Worm (Caenorhabditis elegans) whole organism, early embryonic: ENCODE measurements around the gene Y54G2A.32.

Experiments
- B0310.2 ChIP-seq: sonication (generic microtip); optimal IDR thresholded peaks from 2 replicates; lab custom pipeline; 2016; ENCODE audit warnings: mild to moderate bottlenecking, missing genetic modification characterization, missing compliant biosample characterization
- F13C5.2 ChIP-seq: sonication (generic microtip); optimal IDR thresholded peaks from 2 replicates; lab custom pipeline; 2017; ENCODE audit warnings: mild to moderate bottlenecking, missing genetic modification characterization, inconsistent platforms, missing compliant biosample characterization
- aly-1 ChIP-seq: sonication (generic microtip); optimal IDR thresholded peaks from 2 replicates; lab custom pipeline; 2016; ENCODE audit warnings: missing genetic modification characterization, missing compliant biosample characterization
- ama-1 ChIP-seq: fragments of 150-350 bp; optimal IDR thresholded peaks from 2 replicates; lab custom pipeline; 2014
- ceh-13 ChIP-seq: fragments of 200-800 bp; sonication (Bioruptor generic); optimal IDR thresholded peaks from 2 replicates; lab custom pipeline; 2018; ENCODE audit warnings: mild to moderate bottlenecking, missing genetic modification characterization, missing compliant biosample characterization
- ceh-36 ChIP-seq: sonication (generic microtip); optimal IDR thresholded peaks from 2 replicates; lab custom pipeline; 2016; ENCODE audit warnings: missing genetic modification characterization, inconsistent platforms, missing compliant biosample characterization
- ets-7 ChIP-seq: sonication (generic microtip); optimal IDR thresholded peaks from 2 replicates; lab custom pipeline; 2016; ENCODE audit warnings: missing genotype, missing genetic modification characterization, missing compliant biosample characterization
- flt-1 ChIP-seq: fragments of 200-800 bp; sonication (Bioruptor generic); IDR thresholded peaks from 2 replicates; pipeline ENCODE4 v1.3.6; 2022; ENCODE audit warnings: missing genetic modification characterization, missing compliant biosample characterization
- hmbx-1 ChIP-seq: sonication (generic microtip); optimal IDR thresholded peaks from 2 replicates; lab custom pipeline; 2016; ENCODE audit warnings: mild to moderate bottlenecking, missing genetic modification characterization, missing compliant biosample characterization
- hmg-4 ChIP-seq: fragments of 200-800 bp; sonication (Bioruptor generic); optimal IDR thresholded peaks from 2 replicates; lab custom pipeline; 2018; ENCODE audit warnings: mild to moderate bottlenecking, missing genetic modification characterization, missing compliant biosample characterization
- hnd-1 ChIP-seq: sonication (generic microtip); optimal IDR thresholded peaks from 2 replicates; lab custom pipeline; 2016; ENCODE audit warnings: missing genetic modification characterization, missing compliant biosample characterization
- pes-1 ChIP-seq: fragments of 200-800 bp; sonication (Bioruptor generic); IDR thresholded peaks from 2 replicates; pipeline ENCODE4 v1.3.6; 2022; ENCODE audit warnings: missing genetic modification reagents, missing genetic modification characterization, missing compliant biosample characterization
- scrt-1 ChIP-seq: fragments of 200-800 bp; sonication (Bioruptor generic); IDR thresholded peaks from 2 replicates; pipeline ENCODE4 v1.3.6; 2022; ENCODE audit warnings: missing genetic modification characterization, missing compliant biosample characterization
- sea-1 ChIP-seq: fragments of 200-800 bp; sonication (Bioruptor generic); conservative IDR thresholded peaks from 2 replicates; pipeline ENCODE4 v1.3.6; 2022; ENCODE audit warnings: missing genetic modification characterization, missing compliant biosample characterization
- tbx-11 ChIP-seq: fragments of 200-800 bp; sonication (Bioruptor generic); IDR thresholded peaks from 2 replicates; pipeline ENCODE4 v1.3.6; 2022; ENCODE audit warnings: missing genetic modification characterization, missing compliant biosample characterization
- tbx-37 ChIP-seq: fragments of 200-800 bp; sonication (Bioruptor generic); conservative IDR thresholded peaks from 2 replicates; pipeline ENCODE4 v1.3.6; 2022; ENCODE audit warnings: missing genetic modification reagents, missing genetic modification characterization, missing compliant biosample characterization
- tra-4 ChIP-seq: sonication (generic microtip); optimal IDR thresholded peaks from 2 replicates; lab custom pipeline; 2017; ENCODE audit warnings: missing genetic modification characterization, missing compliant biosample characterization

Y54G2A.32 gene

DNA sequence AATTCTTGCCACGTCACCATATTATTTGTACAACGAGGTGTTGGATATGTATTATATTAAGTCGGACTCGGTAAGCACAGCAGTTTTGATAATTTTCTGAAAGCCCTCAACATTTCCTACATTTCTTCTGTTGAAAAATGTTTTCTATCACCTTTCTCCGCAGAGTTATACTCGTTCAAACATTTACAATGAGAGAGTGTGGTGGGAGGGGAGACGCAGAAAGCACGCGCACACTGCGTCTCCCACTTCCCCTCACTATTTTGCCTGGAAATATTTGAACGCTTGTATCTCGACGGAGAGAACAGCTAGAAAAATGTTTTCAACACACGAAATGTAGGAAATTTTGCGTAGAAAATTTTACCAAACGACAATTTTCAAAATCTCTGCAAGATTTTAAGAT lies 39.6 kb upstream of the Y54G2A.32 start:
- TF ChIP-seq ets-7 (tag; lab: Kevin White, UChicago) (no peak), sea-1 (GFP tag; lab: Robert Waterston, UW) (no peak), hmbx-1 (tag; lab: Kevin White, UChicago) (no peak), hnd-1 (tag; lab: Kevin White, UChicago) (no peak), scrt-1 (no peak), tbx-37 (GFP tag; lab: Robert Waterston, UW) (no peak), F13C5.2 (no peak), hmg-4 (GFP tag; lab: Kevin White, UChicago) (no peak), pes-1 (GFP tag; lab: Robert Waterston, UW) (no peak), B0310.2 (tag; lab: Kevin White, UChicago) (no peak), ama-1 (lab: Kevin White, UChicago) (no peak), ceh-36 (no peak)

DNA sequence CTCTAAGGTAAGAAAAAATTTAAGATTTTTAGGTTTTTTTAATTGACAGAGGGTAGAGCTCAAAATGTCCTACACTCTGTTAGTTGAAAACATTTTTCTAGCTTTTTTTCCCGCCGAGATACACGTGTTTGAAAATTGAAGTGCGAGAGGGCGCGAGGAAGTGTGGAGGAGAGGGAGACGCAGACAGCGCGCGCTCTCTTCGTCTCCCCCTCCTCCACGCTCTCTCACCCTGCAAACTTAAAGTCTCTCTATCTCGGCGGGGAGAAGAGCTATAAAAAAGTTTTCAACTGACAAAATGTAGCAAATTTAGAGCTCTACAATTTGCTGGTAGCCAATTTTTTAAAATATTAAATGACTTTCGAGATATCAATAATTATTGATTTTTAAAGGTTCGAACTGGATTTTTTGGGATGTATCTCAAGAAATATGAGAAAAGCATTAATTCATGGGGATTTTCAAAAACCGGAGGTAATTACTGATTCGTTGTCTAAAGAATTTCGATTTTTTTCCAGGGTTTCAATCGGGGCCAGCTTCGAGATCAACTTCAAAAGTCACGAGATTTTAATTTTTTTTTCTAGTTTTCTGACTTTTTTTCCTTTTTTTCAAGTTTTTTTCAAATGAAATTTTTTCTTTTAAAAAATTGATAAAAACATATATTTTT lies 38.6 kb upstream of the Y54G2A.32 start:
- TF ChIP-seq ama-1 (lab: Kevin White, UChicago) (no peak), tbx-37 (GFP tag; lab: Robert Waterston, UW) (no peak), scrt-1 (no peak), pes-1 (GFP tag; lab: Robert Waterston, UW) (no peak), flt-1 (GFP tag; lab: Robert Waterston, UW) (no peak), ceh-36 (no peak), hmbx-1 (tag; lab: Kevin White, UChicago) (no peak), ceh-13 (no peak), hmg-4 (GFP tag; lab: Kevin White, UChicago) (no peak)

DNA sequence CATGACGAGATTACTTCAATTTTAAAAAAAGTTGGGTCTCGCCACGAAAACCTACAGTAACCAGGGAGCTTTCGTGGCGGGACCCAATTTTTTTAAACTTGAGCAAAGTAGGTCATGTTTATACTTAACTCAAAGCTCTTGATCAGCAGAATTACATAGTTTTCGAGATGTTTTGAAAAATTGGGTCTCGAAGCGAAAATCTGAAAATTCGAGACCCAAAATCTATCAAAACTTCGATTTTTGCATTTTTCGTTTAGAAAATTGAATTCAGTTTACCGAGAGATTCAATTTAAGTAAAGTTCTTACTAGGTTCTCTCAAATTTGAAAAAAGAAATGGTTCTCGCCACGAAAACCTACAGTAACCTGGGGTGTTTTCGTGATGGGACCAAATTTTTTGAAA lies 33.7 kb upstream of the Y54G2A.32 start:
- no peak for TF ChIP-seq tbx-37 (GFP tag; lab: Robert Waterston, UW)
- TF ChIP-seq ets-7 (tag; lab: Kevin White, UChicago): no peak
- TF ChIP-seq hnd-1 (tag; lab: Kevin White, UChicago): no peak

DNA sequence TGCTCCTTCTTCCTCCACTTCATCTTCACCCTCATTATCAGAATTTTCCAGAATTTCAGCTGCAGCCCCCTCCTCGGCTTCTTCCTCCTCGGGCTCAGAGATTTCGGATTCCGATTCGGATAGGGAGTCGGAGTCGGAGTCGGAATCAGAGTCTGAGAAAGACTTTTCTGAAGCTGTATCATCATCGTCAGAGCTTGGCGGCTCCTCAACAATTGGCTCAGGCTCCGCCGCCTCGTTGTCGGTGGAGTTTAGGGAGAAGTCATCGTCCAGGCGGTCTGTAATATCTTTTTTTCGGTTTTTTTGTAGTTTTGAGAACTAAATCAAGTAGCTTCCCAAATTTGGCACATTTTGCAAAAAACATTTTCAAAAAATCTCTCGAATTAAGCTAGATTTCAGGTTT lies 32.9 kb upstream of the Y54G2A.32 start:
- TF ChIP-seq sea-1 (GFP tag; lab: Robert Waterston, UW) (no peak), ama-1 (lab: Kevin White, UChicago) (no peak), hmbx-1 (tag; lab: Kevin White, UChicago) (no peak), F13C5.2 (no peak), tra-4 (no peak), B0310.2 (tag; lab: Kevin White, UChicago) (no peak), tbx-37 (GFP tag; lab: Robert Waterston, UW) (no peak), ets-7 (tag; lab: Kevin White, UChicago) (no peak), ceh-36 (no peak), hmg-4 (GFP tag; lab: Kevin White, UChicago) (no peak), aly-1 (tag; lab: Kevin White, UChicago) (no peak)

DNA sequence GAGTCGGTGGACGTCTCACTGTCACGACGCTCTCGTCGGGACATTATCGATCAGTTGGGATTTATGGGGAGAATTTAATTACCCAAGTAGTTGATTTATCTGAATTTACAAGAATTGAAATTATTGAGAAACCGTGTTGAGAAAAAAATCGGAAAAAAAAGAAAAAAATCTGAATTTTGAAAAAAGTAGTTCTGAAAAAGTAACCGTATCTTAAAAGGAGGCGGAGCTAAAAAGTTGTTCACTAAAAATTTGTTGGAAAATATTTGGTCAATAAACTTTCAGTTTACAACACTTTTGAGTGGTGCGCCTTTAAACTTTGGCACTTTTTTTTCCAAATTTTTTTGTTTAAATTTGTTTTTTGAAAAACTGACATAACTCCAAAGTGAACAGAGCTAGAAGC lies 32.1 kb upstream of the Y54G2A.32 start, which contains the start of gene Y54G2A.11:
Gene Y54G2A.11 (minus strand): TSS at position 101 of the 400 bp plus-strand sequence.
- TF ChIP-seq ceh-13: no peak
- TF ChIP-seq hmbx-1 (tag; lab: Kevin White, UChicago): no peak
- no peak for TF ChIP-seq pes-1 (GFP tag; lab: Robert Waterston, UW)
- no peak for TF ChIP-seq flt-1 (GFP tag; lab: Robert Waterston, UW)
- TF ChIP-seq hnd-1 (tag; lab: Kevin White, UChicago): no peak
- no peak for TF ChIP-seq scrt-1

DNA sequence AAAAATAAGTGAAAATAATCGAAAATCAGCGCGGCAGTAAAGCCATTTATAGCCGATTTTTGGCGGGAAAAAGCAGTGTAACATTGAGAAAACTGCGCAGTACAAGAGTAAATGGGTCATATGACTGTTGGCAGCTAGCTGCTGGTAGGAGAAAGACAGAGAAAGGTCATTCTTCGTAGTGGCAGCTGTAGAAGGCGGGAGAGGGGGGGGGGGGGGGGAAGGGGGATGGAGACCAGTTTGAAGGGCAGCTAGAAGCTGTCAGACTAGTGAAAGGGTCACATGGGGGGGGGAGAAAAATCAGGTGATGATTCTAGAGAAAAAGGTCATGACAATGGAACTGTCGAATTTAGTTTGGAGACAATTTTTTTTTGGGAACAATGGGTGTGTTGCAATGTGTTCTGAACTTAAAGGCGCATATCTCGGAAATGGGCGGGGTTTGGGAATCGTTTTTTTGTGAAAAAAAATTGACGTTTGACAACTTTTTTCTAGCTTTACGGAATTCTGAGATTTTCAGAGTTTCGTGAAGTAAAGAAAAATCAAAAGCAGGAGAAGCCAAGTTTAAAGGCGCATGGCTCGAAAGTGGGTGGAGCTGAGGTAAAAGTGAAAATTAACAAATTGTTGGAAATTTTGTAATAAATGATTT lies 31.4 kb upstream of the Y54G2A.32 start:
- TF ChIP-seq tra-4 (no peak), pes-1 (GFP tag; lab: Robert Waterston, UW) (no peak)

DNA sequence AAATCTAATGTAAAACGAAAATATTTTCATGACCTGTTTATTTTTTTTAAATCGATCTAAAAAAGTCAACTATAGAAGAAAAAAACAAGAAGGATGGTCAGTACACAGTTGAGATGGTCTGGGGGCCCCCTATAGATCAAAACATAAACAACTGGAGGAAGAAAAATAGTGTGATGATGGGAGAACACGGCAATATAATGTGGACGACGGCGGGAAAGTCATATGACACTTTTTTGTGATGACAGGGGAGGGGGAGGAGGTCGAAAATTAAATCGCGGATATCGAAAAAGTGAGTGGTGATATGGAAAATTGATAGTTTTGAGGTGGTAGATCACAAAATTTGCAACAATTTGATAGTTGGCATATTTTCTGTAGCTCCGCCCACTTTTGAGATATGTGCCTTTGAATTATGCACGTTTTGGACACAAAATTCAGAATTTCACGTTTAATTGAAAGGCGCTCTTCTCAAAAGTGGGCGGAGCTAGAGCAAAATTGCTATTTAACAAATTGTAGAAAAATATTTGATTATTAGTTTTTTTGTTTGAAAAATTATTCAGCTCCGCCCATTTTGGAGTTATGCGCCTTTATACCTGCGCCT lies 30.3 kb upstream of the Y54G2A.32 start:
- TF ChIP-seq sea-1 (GFP tag; lab: Robert Waterston, UW): no peak
- no peak for TF ChIP-seq hmbx-1 (tag; lab: Kevin White, UChicago)
- no peak for TF ChIP-seq ceh-36
- TF ChIP-seq hmg-4 (GFP tag; lab: Kevin White, UChicago): no peak
- TF ChIP-seq hnd-1 (tag; lab: Kevin White, UChicago): no peak
- TF ChIP-seq ets-7 (tag; lab: Kevin White, UChicago): no peak
- no peak for TF ChIP-seq F13C5.2
- TF ChIP-seq aly-1 (tag; lab: Kevin White, UChicago): no peak
- no peak for TF ChIP-seq tbx-37 (GFP tag; lab: Robert Waterston, UW)
- no peak for TF ChIP-seq pes-1 (GFP tag; lab: Robert Waterston, UW)
- TF ChIP-seq flt-1 (GFP tag; lab: Robert Waterston, UW): no peak
- TF ChIP-seq scrt-1: no peak
- TF ChIP-seq B0310.2 (tag; lab: Kevin White, UChicago): no peak
- TF ChIP-seq ceh-13: no peak

DNA sequence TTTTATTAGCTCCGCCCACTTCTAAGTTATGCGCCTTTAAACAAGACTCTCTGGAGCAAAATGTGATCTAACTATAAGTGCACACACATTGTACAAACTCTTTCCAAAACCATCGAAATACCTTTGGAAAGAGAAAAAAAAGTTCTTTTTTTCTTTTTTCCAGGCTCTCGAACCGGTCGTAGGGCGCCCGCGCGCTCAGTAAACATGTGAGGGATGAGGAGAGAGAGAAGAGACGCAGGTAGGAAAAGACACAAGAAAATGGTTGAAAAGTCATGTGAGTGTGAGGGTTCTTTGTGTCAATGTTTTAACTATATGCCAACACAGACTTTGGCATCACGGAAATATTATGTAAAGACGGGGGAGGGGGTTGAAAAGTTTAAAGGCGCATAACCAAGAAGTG lies 29.3 kb upstream of the Y54G2A.32 start:
- TF ChIP-seq pes-1 (GFP tag; lab: Robert Waterston, UW) (no peak), B0310.2 (tag; lab: Kevin White, UChicago) (no peak), hnd-1 (tag; lab: Kevin White, UChicago) (no peak), scrt-1 (no peak), tbx-11 (GFP tag; lab: Robert Waterston, UW) (no peak), ets-7 (tag; lab: Kevin White, UChicago) (no peak), tbx-37 (GFP tag; lab: Robert Waterston, UW) (no peak), aly-1 (tag; lab: Kevin White, UChicago) (no peak), flt-1 (GFP tag; lab: Robert Waterston, UW) (no peak), ceh-13 (no peak), tra-4 (no peak), ama-1 (lab: Kevin White, UChicago) (no peak), F13C5.2 (no peak)
